Fruit fly (Drosophila melanogaster) whole organism, embryonic: ENCODE measurements around the gene CG14718.

ENCODE experiments used
- BEAF-32 ChIP-seq: fragments of 200-800 bp; sonication (Bioruptor generic); optimal IDR thresholded peaks from 3 replicates; lab custom pipeline; 2017; ENCODE audit warnings: missing biosample characterization, missing genetic modification characterization, mild to moderate bottlenecking, moderate library complexity, missing genetic modification reagents
- CG12299 ChIP-seq: fragments of 200-800 bp; sonication (Bioruptor generic); optimal IDR thresholded peaks from 2 replicates; lab custom pipeline; 2018; ENCODE audit warnings: missing biosample characterization, mild to moderate bottlenecking, missing genetic modification characterization
- CG17802 ChIP-seq: fragments of 200-800 bp; sonication (Bioruptor generic); optimal IDR thresholded peaks from 2 replicates; lab custom pipeline; 2018; ENCODE audit warnings: missing biosample characterization, mild to moderate bottlenecking, missing genetic modification characterization, moderate library complexity
- CG1792 ChIP-seq: fragments of 200-800 bp; sonication (Bioruptor generic); optimal IDR thresholded peaks from 2 replicates; lab custom pipeline; 2016; ENCODE audit warnings: missing biosample characterization, missing genetic modification characterization
- CG2889 ChIP-seq: fragments of 200-800 bp; sonication (Bioruptor generic); IDR thresholded peaks from 3 replicates; pipeline ENCODE4 v1.3.6; 2022; ENCODE audit warnings: missing biosample characterization, missing genetic modification characterization
- CG5180 ChIP-seq: fragments of 200-800 bp; sonication (Bioruptor generic); optimal IDR thresholded peaks from 3 replicates; lab custom pipeline; 2017; ENCODE audit warnings: missing biosample characterization, missing genetic modification characterization, mild to moderate bottlenecking, moderate library complexity, missing genetic modification reagents
- CG6654 ChIP-seq: fragments of 200-800 bp; sonication (Bioruptor generic); optimal IDR thresholded peaks from 2 replicates; lab custom pipeline; 2017; ENCODE audit warnings: missing biosample characterization, mild to moderate bottlenecking, missing genetic modification characterization
- CG8478 ChIP-seq: fragments of >200 bp; optimal IDR thresholded peaks from 2 replicates; lab custom pipeline; 2018
- Hmr ChIP-seq: fragments of 200-800 bp; sonication (Bioruptor generic); optimal IDR thresholded peaks from 3 replicates; lab custom pipeline; 2017; ENCODE audit warnings: mild to moderate bottlenecking, missing biosample characterization, missing genetic modification reagents, missing genetic modification characterization
- NFAT ChIP-seq: fragments of 200-800 bp; sonication (Bioruptor generic); IDR thresholded peaks from 2 replicates; pipeline ENCODE4 v1.3.6; 2022; ENCODE audit warnings: missing biosample characterization, missing genetic modification characterization
- ash1 ChIP-seq: fragments of 200-800 bp; sonication (Bioruptor generic); optimal IDR thresholded peaks from 2 replicates; lab custom pipeline; 2018; ENCODE audit warnings: missing biosample characterization, mild to moderate bottlenecking, missing genetic modification characterization
- seq ChIP-seq: fragments of 200-800 bp; sonication (Bioruptor generic); IDR thresholded peaks from 2 replicates; pipeline ENCODE4 v1.3.6; 2022; ENCODE audit warnings: missing biosample characterization, missing genetic modification characterization
- zfh2 ChIP-seq: fragments of 200-800 bp; sonication (Bioruptor generic); optimal IDR thresholded peaks from 2 replicates; lab custom pipeline; 2016; ENCODE audit warnings: missing biosample characterization, missing genetic modification characterization

- no peak for TF ChIP-seq CG8478 (lab: Kevin White, UChicago)
- no peak for TF ChIP-seq CG5180
- no peak for TF ChIP-seq zfh2 (GFP tag; lab: Kevin White, UChicago)
- TF ChIP-seq BEAF-32 (GFP tag; lab: Kevin White, UChicago) = no peak
- no peak for TF ChIP-seq CG17802 (tag; lab: Kevin White, UChicago)
- TF ChIP-seq ash1 (GFP tag; lab: Kevin White, UChicago) = no peak
- TF ChIP-seq Hmr = no peak
- TF ChIP-seq CG12299 (tag; lab: Kevin White, UChicago) = no peak
- TF ChIP-seq CG2889 (GFP tag; lab: Robert Waterston, UW) = no peak
- no peak for TF ChIP-seq CG1792 (GFP tag; lab: Kevin White, UChicago)
- TF ChIP-seq seq (GFP tag; lab: Robert Waterston, UW) = no peak
- no peak for TF ChIP-seq CG6654 (GFP tag; lab: Kevin White, UChicago)
- TF ChIP-seq NFAT = no peak
These were observed 39.2 kb upstream of the CG14718 start for dm6 chr3R:11661187-11661586.
